Worm (Caenorhabditis elegans) whole organism, late embryonic: ENCODE data around the gene F26F2.11.

Source experiments
- ceh-9 ChIP-seq: sonication (generic microtip); optimal IDR thresholded peaks from 2 replicates; lab custom pipeline; 2016; ENCODE audit warnings: mild to moderate bottlenecking, missing genetic modification characterization, inconsistent platforms, missing compliant biosample characterization
- dve-1 ChIP-seq: sonication (generic microtip); optimal IDR thresholded peaks from 2 replicates; lab custom pipeline; 2017; ENCODE audit warnings: antibody characterized with exemption, mild to moderate bottlenecking, missing genetic modification characterization, missing compliant biosample characterization
- hlh-30 ChIP-seq: sonication (generic microtip); optimal IDR thresholded peaks from 2 replicates; lab custom pipeline; 2017; ENCODE audit warnings: antibody characterized with exemption, missing genetic modification characterization, missing compliant biosample characterization; ENCODE audit not compliant: insufficient read depth
- lim-6 ChIP-seq: sonication (generic microtip); optimal IDR thresholded peaks from 2 replicates; lab custom pipeline; 2016; ENCODE audit warnings: missing genetic modification characterization, missing compliant biosample characterization
- pha-4 ChIP-seq: fragments of 150-350 bp; optimal IDR thresholded peaks from 2 replicates; lab custom pipeline; 2018; ENCODE audit warnings: missing biosample characterization, missing genetic modification reagents, missing genetic modification characterization

DNA sequence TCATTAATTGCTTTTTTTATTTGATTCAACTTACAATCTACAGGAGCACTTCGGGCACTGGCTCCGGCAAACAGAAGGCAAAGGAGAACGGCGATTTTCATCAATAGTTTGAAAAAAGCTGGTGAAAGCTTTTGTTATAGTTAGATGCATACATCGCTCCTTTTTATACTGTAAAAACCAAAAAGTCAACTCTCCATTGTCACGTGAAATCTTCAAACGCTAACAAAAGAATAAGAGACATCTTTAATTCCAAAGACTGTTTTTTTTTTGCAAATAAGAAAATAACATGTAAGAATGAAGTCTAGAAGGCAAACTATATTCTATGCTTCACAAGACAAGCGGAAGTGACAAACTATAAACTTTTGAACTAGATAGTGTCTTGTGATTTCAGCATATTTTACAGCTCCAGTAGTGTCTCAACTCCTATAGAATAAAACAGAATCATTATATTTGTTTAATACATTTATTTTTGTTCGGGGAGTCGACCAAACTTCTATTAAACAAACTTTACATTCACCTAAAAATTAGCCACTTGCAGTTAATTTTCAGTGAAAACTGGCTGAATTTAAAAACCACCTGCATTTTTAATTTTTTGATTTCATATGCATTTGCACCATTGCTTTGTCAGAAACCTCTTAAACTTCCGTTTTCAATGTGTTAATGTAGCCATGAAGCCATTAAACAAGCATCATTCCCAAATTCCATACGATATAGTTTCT, 30.6 kb upstream of the F26F2.11 start, which contains the start of the genes F46B3.9 and srz-18:
- TF ChIP-seq lim-6 = no peak
- no peak for TF ChIP-seq pha-4 (tag; lab: Kevin White, UChicago)
- TF ChIP-seq dve-1 (tag; lab: Kevin White, UChicago) = no peak
- no peak for TF ChIP-seq hlh-30 (tag; lab: Kevin White, UChicago)
- no peak for TF ChIP-seq ceh-9 (tag; lab: Kevin White, UChicago)
